Fruit fly (Drosophila melanogaster) whole organism, wandering third instar larva: ENCODE data around the gene plum.

Experiments used
- brk ChIP-seq: fragments of 200-800 bp; sonication (Bioruptor generic); optimal IDR thresholded peaks from 2 replicates; lab custom pipeline; 2016; ENCODE audit warnings: missing biosample characterization, mild to moderate bottlenecking, missing genetic modification characterization
- rgr ChIP-seq: fragments of 200-800 bp; sonication (Bioruptor generic); optimal IDR thresholded peaks from 3 replicates; lab custom pipeline; 2016; ENCODE audit warnings: missing biosample characterization, mild to moderate bottlenecking, missing genetic modification characterization

- TF ChIP-seq brk = peak; percentile 9
- TF ChIP-seq rgr (GFP tag; lab: Kevin White, UChicago) = no peak
Observed at dm6 chr3R:26440455-26441196, 94.4 kb downstream of the plum start, which contains the start of gene tx.
